Worm (Caenorhabditis elegans) whole organism, L4/young adult: ENCODE data around the gene slc-28.2.

Source experiments
- dao-5 ChIP-seq: sonication (generic microtip); optimal IDR thresholded peaks from 2 replicates; lab custom pipeline; 2016; ENCODE audit warnings: missing genotype, missing genetic modification characterization, moderate library complexity, missing compliant biosample characterization
- him-1 ChIP-seq: sonication (generic microtip); optimal IDR thresholded peaks from 2 replicates; lab custom pipeline; 2016; ENCODE audit warnings: missing genotype, missing genetic modification reagents, missing genetic modification characterization, missing compliant biosample characterization

- TF ChIP-seq dao-5 (tag; lab: Kevin White, UChicago) (no peak), him-1 (tag; lab: Kevin White, UChicago) (no peak)
These were observed 42.1 kb upstream of the slc-28.2 start, which contains the start of gene T20D4.3 for ce11 chrV:3417928-3418327.
